Worm (Caenorhabditis elegans) whole organism, dauer: ENCODE results near the gene ddx-19.

ENCODE experiments used
- unc-62 ChIP-seq: sonication (generic microtip); optimal IDR thresholded peaks from 2 replicates; lab custom pipeline; 2017; ENCODE audit warnings: missing biosample characterization, missing genetic modification reagents, missing genetic modification characterization

The ddx-19 gene

ce11 chrII:8938907-8939622, 54.4 kb downstream of the ddx-19 start:
- TF ChIP-seq unc-62 (GFP tag; lab: Kevin White, UChicago) = no peak
